Worm (Caenorhabditis elegans) whole organism, L2 larva: ENCODE measurements around the gene cest-34.

ENCODE experiments used
- C34F6.9 ChIP-seq: fragments of 150-350 bp; optimal IDR thresholded peaks from 2 replicates; lab custom pipeline; 2014; ENCODE audit warnings: missing biosample characterization, missing genetic modification characterization
- Y55F3AM.14 ChIP-seq: fragments of 200-800 bp; sonication (Bioruptor generic); optimal IDR thresholded peaks from 2 replicates; lab custom pipeline; 2018; ENCODE audit warnings: mild to moderate bottlenecking, missing genetic modification characterization, missing compliant biosample characterization
- ZK546.5 ChIP-seq: sonication (generic microtip); optimal IDR thresholded peaks from 2 replicates; lab custom pipeline; 2017; ENCODE audit warnings: missing biosample characterization, missing genetic modification characterization
- aly-2 ChIP-seq: fragments of 150-350 bp; optimal IDR thresholded peaks from 2 replicates; lab custom pipeline; 2014; ENCODE audit warnings: missing biosample characterization, missing genetic modification characterization
- crh-2 ChIP-seq: sonication (generic microtip); optimal IDR thresholded peaks from 2 replicates; lab custom pipeline; 2017; ENCODE audit warnings: missing biosample characterization, missing genetic modification characterization
- dmd-4 ChIP-seq: sonication (generic microtip); optimal IDR thresholded peaks from 2 replicates; lab custom pipeline; 2017; ENCODE audit warnings: missing biosample characterization, missing genetic modification characterization
- egl-27 ChIP-seq: sonication (generic microtip); optimal IDR thresholded peaks from 3 replicates; lab custom pipeline; 2017; ENCODE audit warnings: missing biosample characterization, missing genetic modification reagents, missing genetic modification characterization
- elt-1 ChIP-seq: fragments of 150-350 bp; optimal IDR thresholded peaks from 2 replicates; lab custom pipeline; 2014; ENCODE audit warnings: missing biosample characterization, missing genetic modification characterization
- elt-3 ChIP-seq: sonication (generic microtip); optimal IDR thresholded peaks from 2 replicates; lab custom pipeline; 2017; ENCODE audit warnings: missing biosample characterization, missing genetic modification characterization
- fos-1 ChIP-seq: fragments of 150-350 bp; optimal IDR thresholded peaks from 2 replicates; lab custom pipeline; 2014; ENCODE audit warnings: missing biosample characterization, missing genetic modification characterization
- gmeb-1 ChIP-seq: fragments of 150-350 bp; optimal IDR thresholded peaks from 2 replicates; lab custom pipeline; 2014; ENCODE audit warnings: missing biosample characterization, missing genetic modification characterization
- lin-11 ChIP-seq: fragments of 150-350 bp; sonication (generic microtip); optimal IDR thresholded peaks from 2 replicates; lab custom pipeline; 2014; ENCODE audit warnings: missing biosample characterization, missing genetic modification characterization, inconsistent platforms, mixed read lengths
- lin-13 ChIP-seq: fragments of 150-350 bp; optimal IDR thresholded peaks from 2 replicates; lab custom pipeline; 2014; ENCODE audit warnings: missing biosample characterization, missing genetic modification reagents, missing genetic modification characterization
- lin-39 ChIP-seq: fragments of 150-350 bp; optimal IDR thresholded peaks from 2 replicates; lab custom pipeline; 2014; ENCODE audit warnings: missing biosample characterization, missing genetic modification reagents, missing genetic modification characterization
- lsy-2 ChIP-seq, 2 experiments: fragments of 150-350 bp in 1 of 2; sonication (generic microtip) in 1 of 2; optimal IDR thresholded peaks; 2 replicates each; lab custom pipeline; 2014 to 2017; ENCODE audit warnings: missing biosample characterization in 2 of 2, missing genetic modification characterization in 2 of 2
- mab-5 ChIP-seq: fragments of 150-350 bp; optimal IDR thresholded peaks from 2 replicates; lab custom pipeline; 2014; ENCODE audit warnings: missing biosample characterization, missing genetic modification characterization
- nhr-10 ChIP-seq: sonication (generic microtip); optimal IDR thresholded peaks from 2 replicates; lab custom pipeline; 2017; ENCODE audit warnings: missing biosample characterization, missing genetic modification characterization
- nhr-12 ChIP-seq: fragments of 150-350 bp; optimal IDR thresholded peaks from 2 replicates; lab custom pipeline; 2014; ENCODE audit warnings: missing biosample characterization, missing genetic modification characterization
- nhr-129 ChIP-seq: fragments of 150-350 bp; optimal IDR thresholded peaks from 2 replicates; lab custom pipeline; 2014; ENCODE audit warnings: missing biosample characterization, missing genetic modification characterization
- nhr-21 ChIP-seq: fragments of 150-350 bp; optimal IDR thresholded peaks from 2 replicates; lab custom pipeline; 2014; ENCODE audit warnings: missing biosample characterization, missing genetic modification characterization
- nhr-23 ChIP-seq: fragments of 150-350 bp; optimal IDR thresholded peaks from 2 replicates; lab custom pipeline; 2014; ENCODE audit warnings: missing biosample characterization, missing genetic modification reagents, missing genetic modification characterization
- nhr-237 ChIP-seq: fragments of 150-350 bp; optimal IDR thresholded peaks from 2 replicates; lab custom pipeline; 2014; ENCODE audit warnings: missing biosample characterization, missing genetic modification characterization
- nhr-25 ChIP-seq: fragments of 150-350 bp; sonication (generic microtip); optimal IDR thresholded peaks from 3 replicates; lab custom pipeline; 2014; ENCODE audit warnings: missing biosample characterization, missing genetic modification characterization
- nhr-6 ChIP-seq: fragments of 150-350 bp; optimal IDR thresholded peaks from 2 replicates; lab custom pipeline; 2014; ENCODE audit warnings: missing biosample characterization, missing genetic modification characterization
- peb-1 ChIP-seq: fragments of 150-350 bp; optimal IDR thresholded peaks from 2 replicates; lab custom pipeline; 2014; ENCODE audit warnings: missing biosample characterization, missing genetic modification characterization
- sem-4 ChIP-seq: fragments of 150-350 bp; optimal IDR thresholded peaks from 2 replicates; lab custom pipeline; 2014; ENCODE audit warnings: missing biosample characterization, missing genetic modification reagents, missing genetic modification characterization
- sma-3 ChIP-seq: sonication (generic microtip); optimal IDR thresholded peaks from 2 replicates; lab custom pipeline; 2016; ENCODE audit warnings: missing genetic modification reagents, missing genetic modification characterization, missing compliant biosample characterization
- sma-9 ChIP-seq, 2 experiments: fragments of 150-350 bp in 1 of 2; sonication (generic microtip) in 1 of 2; optimal IDR thresholded peaks; 2 replicates each; lab custom pipeline; 2014 to 2016; ENCODE audit warnings: missing genetic modification characterization in 2 of 2, mild to moderate bottlenecking in 1 of 2, missing biosample characterization in 1 of 2, missing compliant biosample characterization in 1 of 2, missing genetic modification reagents in 1 of 2, moderate library complexity in 1 of 2
- snpc-4 ChIP-seq: fragments of 150-350 bp; optimal IDR thresholded peaks from 2 replicates; lab custom pipeline; 2014; ENCODE audit warnings: missing biosample characterization, missing genetic modification characterization
- unc-55 ChIP-seq: fragments of 150-350 bp; sonication (generic microtip); optimal IDR thresholded peaks from 3 replicates; lab custom pipeline; 2014; ENCODE audit warnings: missing biosample characterization, missing genetic modification reagents, missing genetic modification characterization
- unc-62 ChIP-seq: fragments of 150-350 bp; optimal IDR thresholded peaks from 2 replicates; lab custom pipeline; 2014; ENCODE audit warnings: missing biosample characterization, missing genetic modification reagents, missing genetic modification characterization
- zag-1 ChIP-seq: fragments of 150-350 bp; optimal IDR thresholded peaks from 2 replicates; lab custom pipeline; 2014; ENCODE audit warnings: missing biosample characterization, missing genetic modification characterization
- ztf-11 ChIP-seq: sonication (generic microtip); optimal IDR thresholded peaks from 2 replicates; lab custom pipeline; 2017; ENCODE audit warnings: missing biosample characterization, missing genetic modification characterization
- ztf-4 ChIP-seq: fragments of 150-350 bp; optimal IDR thresholded peaks from 2 replicates; lab custom pipeline; 2014; ENCODE audit warnings: missing biosample characterization, missing genetic modification characterization

cest-34 gene

DNA sequence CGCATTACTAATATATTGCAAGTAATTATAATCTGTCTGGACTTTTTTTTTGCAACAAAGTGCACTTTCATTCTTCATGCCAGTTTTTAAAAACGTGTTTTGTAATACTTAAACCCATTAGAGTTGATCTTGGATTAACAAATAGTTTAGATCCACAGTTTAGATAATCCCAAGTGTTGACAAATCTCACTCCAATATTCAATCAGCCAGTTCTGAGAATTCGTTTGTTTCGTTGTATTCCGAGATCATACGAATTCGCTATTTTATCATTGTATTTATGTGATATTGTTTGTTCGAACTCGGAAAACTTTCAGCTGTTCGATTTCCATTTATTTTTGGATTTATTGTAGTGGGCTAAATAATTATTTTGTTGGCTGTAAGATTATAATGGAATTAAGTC lies 30.8 kb upstream of the cest-34 start:
- TF ChIP-seq sma-9 (GFP tag; optimal IDR thresholded peaks at IDR 0.05; lab: Kevin White, UChicago) (peak; percentile 30), sma-9 (tag; optimal IDR thresholded peaks at IDR 0.05; lab: Kevin White, UChicago) (no peak), elt-1 (no peak)

DNA sequence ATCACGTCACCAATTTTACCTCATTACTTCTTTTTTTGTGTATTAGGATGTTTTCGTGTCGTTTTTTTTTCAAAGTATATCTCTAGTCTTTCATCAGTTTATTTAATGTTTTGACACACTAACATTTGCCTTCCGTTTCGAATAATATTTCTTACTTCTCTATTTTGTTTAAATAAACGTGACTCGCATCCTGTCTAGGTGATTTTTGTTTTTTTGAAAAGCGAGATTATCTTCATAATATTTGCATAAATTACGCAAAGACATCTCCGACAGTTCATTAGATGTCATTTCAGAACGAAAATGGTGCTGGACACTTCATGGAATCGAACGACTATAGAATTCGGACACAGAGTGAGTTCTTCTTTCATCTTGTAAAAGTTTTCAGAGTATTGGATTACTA lies 27.3 kb upstream of the cest-34 start, which contains the start of gene T10H9.1:
TSS of gene T10H9.1 (plus strand) at position 301 of the 400 bp plus-strand sequence.
- TF ChIP-seq snpc-4 (tag; lab: Kevin White, UChicago) (no peak), dmd-4 (no peak), ztf-4 (tag; lab: Kevin White, UChicago) (no peak), sma-3 (GFP tag; lab: Kevin White, UChicago) (no peak), nhr-10 (tag; lab: Kevin White, UChicago) (no peak), nhr-21 (tag; lab: Kevin White, UChicago) (no peak), C34F6.9 (tag; lab: Kevin White, UChicago) (no peak), ztf-11 (no peak), gmeb-1 (no peak), ZK546.5 (tag; lab: Kevin White, UChicago) (no peak), Y55F3AM.14 (no peak), mab-5 (tag; lab: Kevin White, UChicago) (no peak), nhr-237 (no peak), elt-3 (no peak), nhr-129 (no peak), fos-1 (tag; lab: Kevin White, UChicago) (no peak), crh-2 (tag; lab: Kevin White, UChicago) (no peak)

DNA sequence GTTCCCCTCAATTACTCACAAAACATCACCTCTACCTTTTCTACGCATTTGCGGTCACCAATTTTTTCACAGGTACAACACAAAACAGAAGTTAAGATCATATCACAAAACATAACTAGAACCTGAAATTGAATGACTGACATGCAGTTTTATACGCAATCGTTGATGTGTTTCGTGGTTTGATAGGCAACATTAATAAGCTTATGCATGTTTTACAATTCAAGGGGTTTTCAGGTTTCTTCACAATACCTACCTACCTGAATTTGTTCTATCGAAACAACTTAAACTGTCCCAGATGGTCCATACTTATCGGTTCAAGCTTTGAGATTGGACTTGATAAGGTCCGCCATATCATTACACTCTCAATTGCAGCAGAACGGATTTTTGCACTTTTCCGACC lies 26.1 kb upstream of the cest-34 start:
- TF ChIP-seq lin-39 (tag; lab: Kevin White, UChicago) = no peak
- no peak for TF ChIP-seq aly-2
- no peak for TF ChIP-seq sma-3 (GFP tag; lab: Kevin White, UChicago)
- no peak for TF ChIP-seq lsy-2 (tag; optimal IDR thresholded peaks at IDR 0.05; lab: Kevin White, UChicago)
- no peak for TF ChIP-seq elt-1
- TF ChIP-seq nhr-6 = no peak
- no peak for TF ChIP-seq ztf-4 (tag; lab: Kevin White, UChicago)
- no peak for TF ChIP-seq lin-11 (tag; lab: Kevin White, UChicago)
- TF ChIP-seq nhr-25 (tag; lab: Kevin White, UChicago) = no peak

DNA sequence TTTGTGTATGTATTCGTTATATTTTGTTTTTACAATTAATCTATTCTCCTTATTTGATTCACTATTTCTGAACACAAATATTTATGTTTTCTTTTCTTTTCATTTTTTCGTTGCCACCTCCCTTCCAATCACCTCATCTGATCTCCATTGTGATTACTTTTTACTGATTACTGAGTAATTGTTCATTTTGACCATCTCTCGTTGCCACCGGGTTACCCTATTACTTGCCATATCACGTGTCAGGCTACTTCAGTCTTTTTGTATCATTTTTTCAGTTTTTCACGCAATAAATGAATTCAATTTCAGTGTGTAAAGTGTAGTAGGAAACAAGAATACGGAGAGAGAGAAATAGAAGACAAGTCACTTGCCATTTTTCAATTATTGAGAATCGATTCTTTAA lies 24.5 kb upstream of the cest-34 start, which contains the start of gene T10H9.8:
TSS of gene T10H9.8 (plus strand) at position 301 of the 400 bp plus-strand sequence.
- TF ChIP-seq mab-5 (tag; lab: Kevin White, UChicago) (no peak), elt-3 (no peak), nhr-23 (tag; lab: Kevin White, UChicago) (no peak), nhr-12 (tag; lab: Kevin White, UChicago) (no peak), lin-13 (no peak)

DNA sequence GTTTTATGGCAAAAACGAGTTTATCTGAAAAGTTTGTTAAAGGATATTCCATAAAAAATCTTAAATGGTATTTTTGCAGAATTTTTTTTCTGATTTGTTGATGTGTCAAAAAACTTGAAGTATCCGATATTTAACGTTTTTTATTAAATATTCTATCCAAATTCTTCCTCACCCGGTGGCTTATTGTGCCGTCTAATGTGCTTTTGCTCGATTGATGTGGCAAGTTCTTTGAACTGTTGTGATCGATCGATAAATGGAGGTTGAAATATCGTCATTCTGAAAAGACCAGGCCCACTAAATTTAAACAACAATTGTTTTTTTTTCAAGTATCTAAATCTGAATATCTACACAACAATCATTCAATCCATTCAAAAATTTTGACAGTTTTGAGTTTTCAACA lies 21.4 kb upstream of the cest-34 start, which contains the start of gene syx-18:
TSS of gene syx-18 (minus strand) at position 276 of the 400 bp plus-strand sequence.
- TF ChIP-seq unc-62 (GFP tag; lab: Kevin White, UChicago) (no peak), ZK546.5 (tag; lab: Kevin White, UChicago) (no peak), unc-55 (GFP tag; lab: Kevin White, UChicago) (no peak), nhr-237 (no peak), nhr-25 (tag; lab: Kevin White, UChicago) (peak; percentile 6), egl-27 (no peak), aly-2 (no peak), nhr-6 (no peak), sem-4 (tag; lab: Kevin White, UChicago) (peak; percentile 25), lin-13 (peak; percentile 19), zag-1 (no peak), lin-39 (tag; lab: Kevin White, UChicago) (no peak), nhr-23 (tag; lab: Kevin White, UChicago) (no peak), peb-1 (tag; lab: Kevin White, UChicago) (no peak), elt-1 (no peak), ztf-4 (tag; lab: Kevin White, UChicago) (no peak), nhr-129 (no peak)
